Fruit fly (Drosophila melanogaster) whole organism, embryonic: ENCODE results near the gene BuGZ.

Source experiments
- CG1024 ChIP-seq: fragments of 200-800 bp; sonication (Bioruptor generic); IDR thresholded peaks from 2 replicates; pipeline ENCODE4 v1.3.6; 2022; ENCODE audit warnings: missing biosample characterization, missing genetic modification characterization
- CG10321 ChIP-seq: fragments of 200-800 bp; sonication (Bioruptor generic); IDR thresholded peaks from 2 replicates; pipeline ENCODE4 v1.3.6; 2022; ENCODE audit warnings: missing biosample characterization, missing genetic modification characterization
- CG11247 ChIP-seq: fragments of 200-800 bp; sonication (Bioruptor generic); IDR thresholded peaks from 2 replicates; pipeline ENCODE4 v1.3.6; 2022; ENCODE audit warnings: missing biosample characterization, missing genetic modification characterization
- CG11456 ChIP-seq: fragments of 200-800 bp; sonication (Bioruptor generic); IDR thresholded peaks from 3 replicates; pipeline ENCODE4 v1.3.6; 2022; ENCODE audit warnings: missing biosample characterization, missing genetic modification characterization
- CG11504 ChIP-seq: fragments of 200-800 bp; sonication (Bioruptor generic); optimal IDR thresholded peaks from 3 replicates; lab custom pipeline; 2019; ENCODE audit warnings: missing biosample characterization, mild to moderate bottlenecking, missing genetic modification characterization, moderate library complexity
- CG14050 ChIP-seq: fragments of 200-800 bp; sonication (Bioruptor generic); IDR thresholded peaks from 3 replicates; pipeline ENCODE4 v1.3.6; 2022; ENCODE audit warnings: missing biosample characterization, missing genetic modification characterization
- CG16779 ChIP-seq: fragments of 200-800 bp; sonication (Bioruptor generic); IDR thresholded peaks from 2 replicates; pipeline ENCODE4 v1.3.6; 2022; ENCODE audit warnings: missing biosample characterization, missing genetic modification characterization
- CG17328 ChIP-seq: fragments of 200-800 bp; sonication (Bioruptor generic); IDR thresholded peaks from 2 replicates; pipeline ENCODE4 v1.3.6; 2022; ENCODE audit warnings: missing biosample characterization, missing genetic modification characterization
- CG17912 ChIP-seq: fragments of 200-800 bp; sonication (Bioruptor generic); optimal IDR thresholded peaks from 2 replicates; lab custom pipeline; 2018; ENCODE audit warnings: missing biosample characterization, mild to moderate bottlenecking, missing genetic modification characterization
- CG30403 ChIP-seq: fragments of 200-800 bp; sonication (Bioruptor generic); optimal IDR thresholded peaks from 3 replicates; lab custom pipeline; 2016; ENCODE audit warnings: missing biosample characterization, missing genetic modification characterization
- CG31365 ChIP-seq: fragments of 200-800 bp; sonication (Bioruptor generic); optimal IDR thresholded peaks from 2 replicates; lab custom pipeline; 2018; ENCODE audit warnings: missing biosample characterization, mild to moderate bottlenecking, missing genetic modification characterization
- CG3163 ChIP-seq: fragments of 200-800 bp; sonication (Bioruptor generic); optimal IDR thresholded peaks from 3 replicates; lab custom pipeline; 2016; ENCODE audit warnings: missing biosample characterization, missing genetic modification characterization
- CG3847 ChIP-seq: fragments of 200-800 bp; sonication (Bioruptor generic); IDR thresholded peaks from 2 replicates; pipeline ENCODE4 v1.3.6; 2022; ENCODE audit warnings: missing biosample characterization, missing genetic modification characterization
- CG3995 ChIP-seq: fragments of 200-800 bp; sonication (Bioruptor generic); optimal IDR thresholded peaks from 3 replicates; lab custom pipeline; 2016; ENCODE audit warnings: missing biosample characterization, missing genetic modification characterization
- CG4404 ChIP-seq: fragments of 200-800 bp; sonication (Bioruptor generic); IDR thresholded peaks from 2 replicates; pipeline ENCODE4 v1.3.6; 2022; ENCODE audit warnings: missing biosample characterization, missing genetic modification characterization
- CG4820 ChIP-seq: fragments of 200-800 bp; sonication (Bioruptor generic); optimal IDR thresholded peaks from 3 replicates; lab custom pipeline; 2016; ENCODE audit warnings: missing biosample characterization, missing genetic modification characterization
- CG4854 ChIP-seq: fragments of 200-800 bp; sonication (Bioruptor generic); optimal IDR thresholded peaks from 2 replicates; lab custom pipeline; 2016; ENCODE audit warnings: missing biosample characterization, missing genetic modification characterization, inconsistent platforms
- CG6254 ChIP-seq: fragments of 200-800 bp; sonication (Bioruptor generic); optimal IDR thresholded peaks from 3 replicates; lab custom pipeline; 2017; ENCODE audit warnings: mild to moderate bottlenecking, missing biosample characterization, missing genetic modification reagents, missing genetic modification characterization
- CG6791 ChIP-seq: fragments of 200-800 bp; sonication (Bioruptor generic); IDR thresholded peaks from 3 replicates; pipeline ENCODE4 v1.3.6; 2022; ENCODE audit warnings: missing biosample characterization, missing genetic modification characterization; ENCODE audit not compliant: partially characterized antibody
- D19A ChIP-seq: fragments of 200-800 bp; optimal IDR thresholded peaks from 3 replicates; lab custom pipeline; 2019; ENCODE audit warnings: missing biosample characterization, mild to moderate bottlenecking, missing genetic modification characterization, moderate library complexity
- Dek ChIP-seq: fragments of 200-800 bp; sonication (Bioruptor generic); optimal IDR thresholded peaks from 3 replicates; lab custom pipeline; 2019; ENCODE audit warnings: missing biosample characterization, mild to moderate bottlenecking, missing genetic modification characterization, moderate library complexity
- Doc2 ChIP-seq: fragments of 200-800 bp; sonication (Bioruptor generic); IDR thresholded peaks from 2 replicates; pipeline ENCODE4 v1.3.6; 2022; ENCODE audit warnings: missing biosample characterization, missing genetic modification characterization
- ERR ChIP-seq: fragments of 200-800 bp; sonication (Bioruptor generic); optimal IDR thresholded peaks from 2 replicates; lab custom pipeline; 2016; ENCODE audit warnings: missing biosample characterization, missing genetic modification characterization
- Ets65A ChIP-seq: fragments of 200-800 bp; sonication (Bioruptor generic); peaks from one replicate; lab custom pipeline; 2016; ENCODE audit warnings: missing biosample characterization, missing genetic modification characterization
- Hr51 ChIP-seq, 2 experiments: fragments of 200-800 bp; sonication (Bioruptor generic); optimal IDR thresholded peaks; 2 replicates in 1 of 2; 3 replicates in 1 of 2; lab custom pipeline; 2016 to 2018; ENCODE audit warnings: missing biosample characterization in 2 of 2, missing genetic modification characterization in 2 of 2, mild to moderate bottlenecking in 1 of 2, moderate library complexity in 1 of 2
- MBD-R2 ChIP-seq: fragments of 200-800 bp; sonication (Bioruptor generic); IDR thresholded peaks from 2 replicates; pipeline ENCODE4 v1.3.6; 2022; ENCODE audit warnings: missing biosample characterization, missing genetic modification characterization
- Ravus ChIP-seq: fragments of 200-800 bp; sonication (Bioruptor generic); IDR thresholded peaks from 2 replicates; pipeline ENCODE4 v1.3.6; 2022; ENCODE audit warnings: missing biosample characterization, missing genetic modification characterization
- Sin3A ChIP-seq: fragments of >200 bp; optimal IDR thresholded peaks from 2 replicates; lab custom pipeline; 2018
- Sry-β ChIP-seq: fragments of 200-800 bp; sonication (Bioruptor generic); optimal IDR thresholded peaks from 2 replicates; lab custom pipeline; 2018; ENCODE audit warnings: missing biosample characterization, mild to moderate bottlenecking, missing genetic modification characterization, moderate library complexity
- ara ChIP-seq: fragments of 200-800 bp; sonication (Bioruptor generic); IDR thresholded peaks from 2 replicates; pipeline ENCODE4 v1.3.6; 2022; ENCODE audit warnings: missing biosample characterization, missing genetic modification characterization
- ato ChIP-seq: fragments of 200-800 bp; sonication (Bioruptor generic); IDR thresholded peaks from 2 replicates; pipeline ENCODE4 v1.3.6; 2022; ENCODE audit warnings: missing biosample characterization, missing genetic modification characterization; ENCODE audit not compliant: partially characterized antibody
- az2 ChIP-seq: fragments of 200-800 bp; sonication (Bioruptor generic); optimal IDR thresholded peaks from 3 replicates; lab custom pipeline; 2016; ENCODE audit warnings: missing biosample characterization, missing genetic modification characterization
- bab2 ChIP-seq: fragments of 200-800 bp; sonication (Bioruptor generic); optimal IDR thresholded peaks from 2 replicates; lab custom pipeline; 2016; ENCODE audit warnings: missing biosample characterization, missing genetic modification characterization
- corto ChIP-seq: fragments of 200-800 bp; sonication (Bioruptor generic); optimal IDR thresholded peaks from 2 replicates; lab custom pipeline; 2016; ENCODE audit warnings: missing biosample characterization, mild to moderate bottlenecking, missing genetic modification characterization, moderate library complexity
- disco-r ChIP-seq: fragments of 200-800 bp; sonication (Bioruptor generic); optimal IDR thresholded peaks from 2 replicates; lab custom pipeline; 2016; ENCODE audit warnings: missing biosample characterization, missing genetic modification characterization
- dysf ChIP-seq: fragments of 200-800 bp; sonication (Bioruptor generic); IDR thresholded peaks from 3 replicates; pipeline ENCODE4 v1.3.6; 2022; ENCODE audit warnings: missing biosample characterization, missing genetic modification characterization
- esg ChIP-seq: fragments of 200-800 bp; sonication (Bioruptor generic); conservative IDR thresholded peaks from 2 replicates; pipeline ENCODE4 v1.3.6; 2022; ENCODE audit warnings: missing biosample characterization, missing genetic modification characterization
- exex ChIP-seq: fragments of 200-800 bp; sonication (Bioruptor generic); optimal IDR thresholded peaks from 4 replicates; lab custom pipeline; 2018; ENCODE audit warnings: missing biosample characterization, mild to moderate bottlenecking, missing genetic modification characterization, moderate library complexity
- fu2 ChIP-seq: fragments of 200-800 bp; sonication (Bioruptor generic); optimal IDR thresholded peaks from 2 replicates; lab custom pipeline; 2016; ENCODE audit warnings: missing biosample characterization, missing genetic modification characterization
- gcm ChIP-seq: fragments of 200-800 bp; sonication (Bioruptor generic); optimal IDR thresholded peaks from 2 replicates; lab custom pipeline; 2019; ENCODE audit warnings: missing biosample characterization, mild to moderate bottlenecking, missing genetic modification characterization, moderate library complexity
- grau ChIP-seq: fragments of 200-800 bp; optimal IDR thresholded peaks from 3 replicates; lab custom pipeline; 2019; ENCODE audit warnings: missing biosample characterization, mild to moderate bottlenecking, missing genetic modification characterization, moderate library complexity
- kay ChIP-seq: fragments of 200-800 bp; sonication (Bioruptor generic); optimal IDR thresholded peaks from 2 replicates; lab custom pipeline; 2016; ENCODE audit warnings: missing biosample characterization, missing genetic modification characterization
- mld ChIP-seq: fragments of 200-800 bp; sonication (Bioruptor generic); IDR thresholded peaks from 3 replicates; pipeline ENCODE4 v1.3.6; 2022; ENCODE audit warnings: missing biosample characterization, missing genetic modification characterization; ENCODE audit not compliant: partially characterized antibody
- nom ChIP-seq: fragments of 200-800 bp; sonication (Bioruptor generic); optimal IDR thresholded peaks from 2 replicates; lab custom pipeline; 2017; ENCODE audit warnings: missing biosample characterization, missing genetic modification characterization, mild to moderate bottlenecking, moderate library complexity, missing genetic modification reagents
- row ChIP-seq: fragments of 200-800 bp; sonication (Bioruptor generic); IDR thresholded peaks from 3 replicates; pipeline ENCODE4 v1.3.6; 2022; ENCODE audit warnings: missing biosample characterization, missing genetic modification characterization
- sisA ChIP-seq: fragments of 200-800 bp; sonication (Bioruptor generic); IDR thresholded peaks from 2 replicates; pipeline ENCODE4 v1.3.6; 2022; ENCODE audit warnings: missing biosample characterization, missing genetic modification characterization
- sr ChIP-seq: fragments of 200-800 bp; sonication (Bioruptor generic); IDR thresholded peaks from 3 replicates; pipeline ENCODE4 v1.3.6; 2022; ENCODE audit warnings: missing biosample characterization, missing genetic modification characterization
- trem ChIP-seq: fragments of 200-800 bp; optimal IDR thresholded peaks from 3 replicates; lab custom pipeline; 2019; ENCODE audit warnings: missing biosample characterization, mild to moderate bottlenecking, missing genetic modification characterization, moderate library complexity
- tx ChIP-seq: fragments of 200-800 bp; sonication (Bioruptor generic); optimal IDR thresholded peaks from 2 replicates; lab custom pipeline; 2016; ENCODE audit warnings: missing biosample characterization, missing genetic modification characterization

The BuGZ gene

DNA sequence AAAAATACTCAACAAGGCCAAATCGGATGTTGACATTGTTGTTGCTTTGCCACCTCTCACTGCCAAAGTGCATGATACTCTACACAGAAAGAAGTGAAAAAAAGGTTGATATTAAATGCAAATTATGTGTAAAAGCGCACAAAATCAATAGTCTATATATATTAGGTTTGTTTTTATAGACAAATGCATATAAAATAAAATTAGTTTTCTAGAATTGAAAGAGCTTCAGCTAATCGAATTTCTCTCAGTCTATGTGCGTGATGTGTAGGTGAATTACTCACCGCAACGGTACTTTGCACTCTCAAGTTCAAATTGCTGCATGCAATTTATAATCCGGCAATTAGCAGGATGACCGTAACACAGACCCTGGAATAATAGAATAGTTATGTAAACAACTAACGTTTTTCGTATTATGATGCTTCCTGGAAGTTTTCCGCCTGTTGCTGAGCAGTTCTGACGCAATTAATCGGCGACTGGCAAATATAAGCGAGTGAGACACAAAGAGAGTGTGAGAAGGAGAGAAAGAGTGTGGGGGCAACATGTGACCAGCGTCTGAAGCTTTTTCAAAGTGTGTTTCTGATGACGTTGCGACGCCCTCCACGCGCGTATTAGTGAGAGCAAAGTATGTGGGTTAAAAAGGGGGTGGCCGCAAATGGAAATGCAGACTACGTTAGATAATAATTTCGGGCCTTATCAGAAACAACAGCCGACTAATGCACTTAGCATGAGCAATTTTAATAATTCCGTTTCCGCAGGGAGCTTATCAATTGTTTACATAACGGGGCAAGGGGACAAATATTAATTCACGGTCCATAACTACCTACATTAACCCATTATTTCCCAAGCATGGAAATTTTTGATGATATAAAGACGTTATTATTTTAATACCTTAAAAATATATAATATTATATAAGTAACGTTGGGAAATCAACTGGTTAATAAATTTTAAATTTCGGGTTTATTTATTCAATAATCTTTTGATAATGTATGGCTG lies 22.2 kb upstream of the BuGZ start (continued):
- TF ChIP-seq Ets65A (GFP tag; lab: Kevin White, UChicago) (peak; percentile 97), CG11247 (GFP tag; lab: Robert Waterston, UW) (peak; percentile 92), exex (tag; lab: Kevin White, UChicago) (peak; percentile 52), CG3995 (GFP tag; lab: Kevin White, UChicago) (peak; percentile 59), CG30403 (GFP tag; lab: Kevin White, UChicago) (peak; percentile 94), CG4404 (peak; percentile 92), CG14050 (GFP tag; lab: Robert Waterston, UW) (peak; percentile 93), CG6791 (GFP tag; lab: Robert Waterston, UW) (no peak), sr (peak; percentile 74; the same call in 2 of the 3 replicates), row (peak; percentile 93), corto (GFP tag; lab: Kevin White, UChicago) (peak; percentile 94), CG17912 (GFP tag; lab: Kevin White, UChicago) (peak; percentile 54), grau (tag; lab: Kevin White, UChicago) (peak; percentile 83), CG4820 (GFP tag; lab: Kevin White, UChicago) (peak; percentile 93), CG31365 (peak; percentile 46), Sry-β (GFP tag; lab: Kevin White, UChicago) (peak; percentile 30), CG11456 (GFP tag; lab: Robert Waterston, UW) (peak; percentile 95), fu2 (GFP tag; lab: Kevin White, UChicago) (peak; percentile 46), mld (GFP tag; lab: Robert Waterston, UW) (no peak), Dek (peak; percentile 85), CG6254 (peak; percentile 84), CG16779 (GFP tag; lab: Robert Waterston, UW) (peak; percentile 93), Doc2 (no peak; the same call in 1 of the 2 replicates), trem (peak; percentile 91), CG1024 (GFP tag; lab: Robert Waterston, UW) (peak; percentile 83), ara (GFP tag; lab: Robert Waterston, UW) (peak; percentile 96), ERR (peak; percentile 34), CG3847 (GFP tag; lab: Robert Waterston, UW) (peak; percentile 91), D19A (peak; percentile 91), nom (peak; percentile 87), Sin3A (lab: Kevin White, UChicago) (no peak), MBD-R2 (GFP tag; lab: Robert Waterston, UW) (peak; percentile 56; the same call in 1 of the 2 replicates), tx (GFP tag; lab: Kevin White, UChicago) (peak; percentile 55), CG10321 (GFP tag; lab: Robert Waterston, UW) (peak; percentile 72), kay (GFP tag; lab: Kevin White, UChicago) (peak; percentile 93), CG3163 (no peak), gcm (GFP tag; lab: Kevin White, UChicago) (peak; percentile 86), ato (no peak), bab2 (GFP tag; lab: Kevin White, UChicago) (peak; percentile 78), esg (GFP tag; lab: Robert Waterston, UW) (peak; percentile 95), az2 (peak; percentile 79), Hr51 (GFP tag; optimal IDR thresholded peaks at IDR 0.05; lab: Kevin White, UChicago) (peak; percentile 77 to 94), dysf (GFP tag; lab: Robert Waterston, UW) (peak; percentile 96), CG11504 (tag; lab: Kevin White, UChicago) (peak; percentile 89), sisA (peak; percentile 91), CG17328 (GFP tag; lab: Robert Waterston, UW) (peak; percentile 96), disco-r (GFP tag; lab: Kevin White, UChicago) (peak; percentile 71), CG4854 (GFP tag; lab: Kevin White, UChicago) (peak; percentile 78), Ravus (peak; percentile 80)
